Worm (Caenorhabditis elegans) whole organism, mixed stage, embryonic: ENCODE measurements around the gene flp-21.

Source experiments
- elt-1 ChIP-seq: sonication (generic microtip); optimal IDR thresholded peaks from 2 replicates; lab custom pipeline; 2017; ENCODE audit warnings: missing genetic modification characterization, mild to moderate bottlenecking, missing compliant biosample characterization, antibody characterized with exemption, moderate library complexity, borderline replicate concordance; ENCODE audit not compliant: insufficient read depth
- elt-3 ChIP-seq: fragments of 150-350 bp; optimal IDR thresholded peaks from 2 replicates; lab custom pipeline; 2014; ENCODE audit warnings: missing biosample characterization, missing genetic modification characterization
- lin-13 ChIP-seq: fragments of 150-350 bp; optimal IDR thresholded peaks from 2 replicates; lab custom pipeline; 2014; ENCODE audit warnings: missing biosample characterization, missing genetic modification characterization
- mep-1 ChIP-seq: fragments of 150-350 bp; optimal IDR thresholded peaks from 2 replicates; lab custom pipeline; 2017; ENCODE audit warnings: missing biosample characterization, missing genetic modification reagents, missing genetic modification characterization, inconsistent platforms
- nhr-12 ChIP-seq: fragments of 150-350 bp; optimal IDR thresholded peaks from 2 replicates; lab custom pipeline; 2014; ENCODE audit warnings: missing biosample characterization, missing genetic modification characterization
- nhr-237 ChIP-seq: fragments of 150-350 bp; optimal IDR thresholded peaks from 2 replicates; lab custom pipeline; 2014; ENCODE audit warnings: missing biosample characterization, missing genetic modification characterization
- pha-4 ChIP-seq: fragments of 150-350 bp; optimal IDR thresholded peaks from 2 replicates; lab custom pipeline; 2018; ENCODE audit warnings: missing biosample characterization, missing genetic modification reagents, missing genetic modification characterization
- snpc-4 ChIP-seq: fragments of 150-350 bp; optimal IDR thresholded peaks from 2 replicates; lab custom pipeline; 2014; ENCODE audit warnings: missing biosample characterization, missing genetic modification characterization
- unc-39 ChIP-seq: fragments of 150-350 bp; optimal IDR thresholded peaks from 2 replicates; lab custom pipeline; 2014; ENCODE audit warnings: missing biosample characterization, missing genetic modification characterization
- unc-62 ChIP-seq: fragments of 150-350 bp; optimal IDR thresholded peaks from 2 replicates; lab custom pipeline; 2014; ENCODE audit warnings: missing biosample characterization, missing genetic modification reagents, missing genetic modification characterization
- ztf-11 ChIP-seq: fragments of 150-350 bp; optimal IDR thresholded peaks from 2 replicates; lab custom pipeline; 2014; ENCODE audit warnings: missing biosample characterization, missing genetic modification characterization

- no peak for TF ChIP-seq pha-4 (tag; lab: Kevin White, UChicago)
- TF ChIP-seq lin-13 (tag; lab: Kevin White, UChicago), result no peak
- no peak for TF ChIP-seq nhr-237 (tag; lab: Kevin White, UChicago)
- TF ChIP-seq snpc-4, result no peak
- TF ChIP-seq elt-3, result no peak
- no peak for TF ChIP-seq elt-1 (tag; lab: Kevin White, UChicago)
- no peak for TF ChIP-seq unc-62 (GFP tag; lab: Kevin White, UChicago)
- no peak for TF ChIP-seq nhr-12
- TF ChIP-seq ztf-11 (tag; lab: Kevin White, UChicago), result no peak
- TF ChIP-seq unc-39 (tag; lab: Kevin White, UChicago), result no peak
- TF ChIP-seq mep-1 (tag; lab: Kevin White, UChicago), result no peak
These were observed 37.2 kb upstream of the flp-21 start for ce11 chrV:7755991-7756390.
